Worm (Caenorhabditis elegans): ENCODE measurements around the gene F32H5.1.

F32H5.1 gene

DNA sequence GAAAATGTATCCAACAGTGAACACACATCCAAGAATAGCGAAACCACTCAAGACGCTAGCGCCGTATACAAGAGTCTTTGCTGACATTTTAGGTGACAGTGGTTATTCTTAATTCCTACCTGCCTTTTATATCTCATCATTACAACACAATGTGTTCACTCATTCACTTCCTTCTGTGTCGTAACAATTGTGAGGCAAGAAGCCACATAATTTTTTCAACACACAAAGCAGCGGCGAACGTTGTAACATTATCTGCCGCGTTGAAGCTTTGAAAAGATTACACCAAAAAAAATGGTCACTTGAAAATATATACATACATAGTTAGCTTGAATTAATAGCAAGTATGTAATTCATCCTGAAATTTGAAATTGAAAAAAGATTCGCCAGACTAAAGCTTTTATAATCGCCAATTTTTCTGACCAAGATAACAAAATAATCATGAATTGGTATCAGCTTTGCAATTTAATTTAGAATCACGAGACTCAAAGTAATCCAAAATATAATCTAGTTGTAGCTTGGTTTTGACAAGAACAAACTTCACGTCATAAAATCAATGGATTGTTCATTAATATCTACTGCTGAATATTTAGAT lies 39.8 kb downstream of the F32H5.1 start, which contains the start of the genes col-161 and srh-18:
TSS of gene col-161 (minus strand) at position 101 of the 592 bp plus-strand sequence.
TSS of gene srh-18 (plus strand) at position 542 of the 592 bp plus-strand sequence.
- TF ChIP-seq ceh-62 (tag; optimal IDR thresholded peaks at IDR 0.05) (no peak), F49E8.2 (tag; optimal IDR thresholded peaks at IDR 0.05; ENCODE audit: borderline replicate concordance) (no peak), aha-1 (tag) (peak; percentile 33)

DNA sequence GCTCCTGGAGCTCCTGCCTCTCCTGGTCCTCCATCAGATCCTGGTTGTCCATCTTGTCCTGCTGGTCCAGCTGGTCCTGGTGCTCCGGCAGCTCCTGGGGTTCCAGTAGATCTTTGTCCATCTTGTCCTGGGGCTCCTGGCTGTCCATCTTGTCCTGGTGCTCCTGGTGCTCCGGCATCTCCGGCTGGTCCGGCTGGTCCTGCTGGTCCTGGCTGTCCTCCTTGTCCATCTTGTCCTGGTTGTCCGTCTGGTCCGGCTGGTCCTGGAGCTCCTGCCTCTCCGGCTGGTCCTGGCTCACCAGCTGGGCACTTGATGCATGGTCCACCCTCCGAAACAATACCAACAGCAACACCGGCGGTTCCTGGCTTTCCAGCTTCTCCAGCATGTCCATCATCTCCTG lies 40.6 kb downstream of the F32H5.1 start:
- TF ChIP-seq set-16 (GFP tag; IDR thresholded peaks at IDR 0.05) (peak; percentile 98), madf-5 (GFP tag; IDR thresholded peaks at IDR 0.05) (0 out of 4 replicates have a peak, but pooled peaks of 1 of the 2 experiments have one; percentile 7), dmd-8 (GFP tag; IDR thresholded peaks at IDR 0.05) (0 out of 2 replicates have a peak, but pooled peaks have one; percentile 10)

DNA sequence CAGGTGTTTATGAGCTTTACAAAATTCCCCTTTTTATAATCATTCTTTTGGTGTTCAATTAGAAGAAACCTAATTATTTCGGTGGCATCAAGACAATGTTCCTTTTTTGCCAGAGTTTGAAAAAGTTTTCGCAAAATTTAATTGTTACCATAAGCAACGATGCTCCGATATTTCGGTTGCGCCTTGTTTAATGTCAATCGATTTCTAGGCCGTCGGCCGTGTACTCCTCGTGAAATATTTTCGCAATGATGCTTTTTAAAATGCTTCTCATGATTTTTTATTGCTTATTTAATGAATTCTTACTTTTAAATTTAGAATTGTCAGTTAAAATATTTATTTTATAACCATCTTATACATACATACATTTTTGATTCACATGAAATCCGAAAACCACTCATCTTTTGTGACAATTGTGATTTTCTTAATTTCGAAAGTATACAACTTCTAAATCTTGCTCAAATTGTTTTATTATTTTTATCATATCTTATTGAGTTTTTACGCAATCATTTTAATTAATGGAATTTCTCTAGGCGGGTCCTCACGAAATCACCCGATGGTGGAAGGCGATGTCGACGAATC lies 44.7 kb downstream of the F32H5.1 start, which contains the start of gene C50B6.3:
TSS of gene C50B6.3 (plus strand) at position 529 of the 579 bp plus-strand sequence.
- TF ChIP-seq zip-11 (GFP tag; IDR thresholded peaks at IDR 0.05) (no peak), unc-130 (GFP tag; optimal IDR thresholded peaks at IDR 0.05) (peak; percentile 71), lsy-2 (tag; optimal IDR thresholded peaks at IDR 0.05) (peak in 1 of 2 experiments; percentile 93), dmd-6 (GFP tag; IDR thresholded peaks at IDR 0.05) (peak; percentile 62), tag-97 (GFP tag; IDR thresholded peaks at IDR 0.05) (no peak), lin-15B (tag; optimal IDR thresholded peaks at IDR 0.05) (peak; percentile 56), mxl-3 (GFP tag; optimal IDR thresholded peaks at IDR 0.05) (no peak), hmg-1.1 (GFP tag; IDR thresholded peaks at IDR 0.05) (peak; percentile 36; the same call in 1 of the 2 replicates), hlh-30 (tag; optimal IDR thresholded peaks at IDR 0.05; ENCODE audit: insufficient read depth) (peak; percentile 65), hif-1 (tag; optimal IDR thresholded peaks at IDR 0.05) (peak in 1 of 2 experiments; percentile 83), daf-19 (GFP tag; conservative IDR thresholded peaks at IDR 0.05) (no peak), nhr-6 (tag; optimal IDR thresholded peaks at IDR 0.05) (peak; percentile 97), T26A8.4 (GFP tag; IDR thresholded peaks at IDR 0.05) (0 out of 2 replicates have a peak, but pooled peaks have one; percentile 44), dpl-1 (GFP tag; optimal IDR thresholded peaks at IDR 0.05) (peak; percentile 83), Y48G9A.11 (GFP tag; IDR thresholded peaks at IDR 0.05) (peak; percentile 96), nhr-28 (tag; optimal IDR thresholded peaks at IDR 0.05) (peak; percentile 20), rbr-2 (tag; optimal IDR thresholded peaks at IDR 0.05) (peak; percentile 66), zip-2 (tag; optimal IDR thresholded peaks at IDR 0.05) (peak; percentile 1), aly-2 (tag; optimal IDR thresholded peaks at IDR 0.05) (no peak), hlh-11 (tag; optimal IDR thresholded peaks at IDR 0.05) (peak; percentile 41), daf-16 (GFP tag; optimal IDR thresholded peaks at IDR 0.05) (peak in 1 of 2 experiments; percentile 13), daf-16 (tag; optimal IDR thresholded peaks at IDR 0.05) (peak; percentile 28), unc-62 (GFP tag; optimal IDR thresholded peaks at IDR 0.05 in 1 of 2) (peak in 1 of 2 experiments; percentile 90), unc-62 (tag; optimal IDR thresholded peaks at IDR 0.05) (no peak), nhr-48 (tag; optimal IDR thresholded peaks at IDR 0.05) (peak; percentile 26), dve-1 (tag; optimal IDR thresholded peaks at IDR 0.05; ENCODE audit: insufficient read depth) (peak; percentile 80), nhr-25 (tag; optimal IDR thresholded peaks at IDR 0.05; ENCODE audit: borderline replicate concordance, insufficient read depth) (peak; percentile 5), mep-1 (tag; optimal IDR thresholded peaks at IDR 0.05) (peak; percentile 67), F37D6.2 (tag; optimal IDR thresholded peaks at IDR 0.05) (peak; percentile 18), ZK337.2 (GFP tag; IDR thresholded peaks at IDR 0.05) (peak; percentile 82), mes-2 (tag; optimal IDR thresholded peaks at IDR 0.05; ENCODE audit: poor library complexity, severe bottlenecking) (peak; percentile 99), zag-1 (tag; optimal IDR thresholded peaks at IDR 0.05) (no peak), pqm-1 (tag; optimal IDR thresholded peaks at IDR 0.05) (no peak), dmd-9 (GFP tag; IDR thresholded peaks at IDR 0.05) (peak; percentile 67; the same call in 1 of the 2 replicates), ceh-82 (tag; optimal IDR thresholded peaks at IDR 0.05) (no peak), nhr-102 (tag; optimal IDR thresholded peaks at IDR 0.05) (peak; percentile 9), lin-39 (tag; optimal IDR thresholded peaks at IDR 0.05) (peak; percentile 10), T20F7.1 (GFP tag; optimal IDR thresholded peaks at IDR 0.05) (peak; percentile 99), duxl-1 (tag; optimal IDR thresholded peaks at IDR 0.05; ENCODE audit: poor library complexity) (peak; percentile 83), aha-1 (tag) (peak; percentile 73)

Measured in whole organism, L4 larva.